Worm (Caenorhabditis elegans): ENCODE results near the gene T16H12.3.

ce11 chrIII:10078784-10079183 is 4.3 kb downstream of the T16H12.3 start:
- no peak for TF ChIP-seq dao-5 (tag; optimal IDR thresholded peaks at IDR 0.05)
- no peak for TF ChIP-seq him-1 (tag; optimal IDR thresholded peaks at IDR 0.05)
- no peak for TF ChIP-seq W03F9.2 (tag; optimal IDR thresholded peaks at IDR 0.05)

Measured in whole organism, L4/young adult.